ENCODE assay signal across 2 worm cellular contexts in genomic region chrX:1643442-1644096, ce11.
A peak's percentile ranks its signal among the peaks of the same experiment; 100 is the strongest.
TF ChIP-seq lines count a peak whose summit lies in the region.

No protein-coding gene starts in this region.

TF ChIP-seq in whole organism, L4 larva, 104 proteins besides CTCF, POLR2A, EP300 and RAD21:
- TF ChIP-seq unc-39 (tag; optimal IDR thresholded peaks at IDR 0.05; lab: Kevin White, UChicago) = no peak
- TF ChIP-seq daf-16 (GFP tag; optimal IDR thresholded peaks at IDR 0.05; lab: Kevin White, UChicago) = no peak
- peak; percentile 14 for TF ChIP-seq daf-16 (tag; optimal IDR thresholded peaks at IDR 0.05; lab: Kevin White, UChicago)
- TF ChIP-seq D1046.2 (GFP tag; IDR thresholded peaks at IDR 0.05; lab: Robert Waterston, UW) = no peak
- TF ChIP-seq lir-3 (tag; optimal IDR thresholded peaks at IDR 0.05; lab: Kevin White, UChicago) = no peak
- no peak for TF ChIP-seq dpl-1 (GFP tag; optimal IDR thresholded peaks at IDR 0.05; lab: Kevin White, UChicago)
- peak; percentile 1 for TF ChIP-seq lin-13 (GFP tag; optimal IDR thresholded peaks at IDR 0.05; lab: Kevin White, UChicago)
- TF ChIP-seq zfp-3 (GFP tag; conservative IDR thresholded peaks at IDR 0.05; lab: Robert Waterston, UW) = no peak
- peak in 1 of 2 experiments; percentile 98 for TF ChIP-seq unc-62 (GFP tag; optimal IDR thresholded peaks at IDR 0.05 in 1 of 2; lab: Kevin White, UChicago)
- TF ChIP-seq unc-62 (tag; optimal IDR thresholded peaks at IDR 0.05; lab: Kevin White, UChicago) = no peak
- TF ChIP-seq ces-1 (GFP tag; optimal IDR thresholded peaks at IDR 0.05; lab: Kevin White, UChicago) = no peak
- TF ChIP-seq F49E8.2 (tag; optimal IDR thresholded peaks at IDR 0.05; lab: Kevin White, UChicago; ENCODE audit: borderline replicate concordance) = peak; percentile 12
- TF ChIP-seq gei-8 (GFP tag; optimal IDR thresholded peaks at IDR 0.05; lab: Kevin White, UChicago) = no peak

TF ChIP-seq in whole organism, young adult, 124 proteins besides CTCF, POLR2A, EP300 and RAD21:
- no peak for TF ChIP-seq Y79H2A.3 (GFP tag; conservative IDR thresholded peaks at IDR 0.05; lab: Robert Waterston, UW)
- TF ChIP-seq efl-1 (GFP tag; optimal IDR thresholded peaks at IDR 0.05; lab: Kevin White, UChicago) = peak; percentile 29
- peak; percentile 34 for TF ChIP-seq snpc-1.1 (tag; optimal IDR thresholded peaks at IDR 0.05; lab: Kevin White, UChicago; ENCODE audit: insufficient read depth)
- peak; percentile 54 for TF ChIP-seq tbp1 (GFP tag; optimal IDR thresholded peaks at IDR 0.05; lab: Kevin White, UChicago)
- TF ChIP-seq hrde-1 (tag; optimal IDR thresholded peaks at IDR 0.05; lab: Kevin White, UChicago; ENCODE audit: borderline replicate concordance) = no peak
- TF ChIP-seq K12H6.12 (tag; optimal IDR thresholded peaks at IDR 0.05; lab: Kevin White, UChicago) = no peak
- TF ChIP-seq zfh-2 (GFP tag; conservative IDR thresholded peaks at IDR 0.05; lab: Robert Waterston, UW) = no peak
- no peak for TF ChIP-seq madf-8 (GFP tag; conservative IDR thresholded peaks at IDR 0.05; lab: Robert Waterston, UW)
- TF ChIP-seq snpc-3.4 (tag; optimal IDR thresholded peaks at IDR 0.05; lab: Kevin White, UChicago) = peak; percentile 56
- TF ChIP-seq him-1 (tag; optimal IDR thresholded peaks at IDR 0.05; lab: Kevin White, UChicago) = peak; percentile 91
- TF ChIP-seq ceh-40 (GFP tag; IDR thresholded peaks at IDR 0.05; lab: Robert Waterston, UW) = no peak
- no peak for TF ChIP-seq attf-6 (GFP tag; IDR thresholded peaks at IDR 0.05; lab: Robert Waterston, UW)
- TF ChIP-seq snpc-4 (GFP tag; optimal IDR thresholded peaks at IDR 0.05; lab: Kevin White, UChicago) = peak; percentile 56
- TF ChIP-seq snpc-4 (tag; optimal IDR thresholded peaks at IDR 0.05; lab: Kevin White, UChicago) = peak in 1 of 4 experiments; percentile 26
- peak; percentile 66 for TF ChIP-seq snpc-1.3 (tag; optimal IDR thresholded peaks at IDR 0.05; lab: Kevin White, UChicago; ENCODE audit: insufficient read depth)
- no peak for TF ChIP-seq ceh-91 (GFP tag; IDR thresholded peaks at IDR 0.05; lab: Robert Waterston, UW)
- TF ChIP-seq rpc-1 (optimal IDR thresholded peaks at IDR 0.05; lab: Kevin White, UChicago) = peak; percentile 75
- TF ChIP-seq rpc-1 (tag; optimal IDR thresholded peaks at IDR 0.05; lab: Kevin White, UChicago) = peak; percentile 87
- TF ChIP-seq ama-1 (optimal IDR thresholded peaks at IDR 0.05; lab: Kevin White, UChicago) = no peak
- peak in 1 of 2 experiments; percentile 47 for TF ChIP-seq ama-1 (GFP tag; optimal IDR thresholded peaks at IDR 0.05; lab: Kevin White, UChicago)
- peak; percentile 18 for TF ChIP-seq lsl-1 (GFP tag; optimal IDR thresholded peaks at IDR 0.05; lab: Kevin White, UChicago)
- no peak for TF ChIP-seq F33H1.4 (GFP tag; IDR thresholded peaks at IDR 0.05; lab: Robert Waterston, UW)
- no peak for TF ChIP-seq ceh-79 (tag; optimal IDR thresholded peaks at IDR 0.05; lab: Kevin White, UChicago)
- no peak for TF ChIP-seq ztf-18 (tag; optimal IDR thresholded peaks at IDR 0.05; lab: Kevin White, UChicago)
- no peak for TF ChIP-seq mxl-1 (tag; optimal IDR thresholded peaks at IDR 0.05; lab: Kevin White, UChicago)
- TF ChIP-seq B0261.1 (tag; optimal IDR thresholded peaks at IDR 0.05; lab: Kevin White, UChicago) = peak; percentile 46
- TF ChIP-seq lin-35 (GFP tag; optimal IDR thresholded peaks at IDR 0.05; lab: Kevin White, UChicago) = peak in 1 of 3 experiments; percentile 35
- TF ChIP-seq somi-1 (GFP tag; optimal IDR thresholded peaks at IDR 0.05; lab: Kevin White, UChicago) = peak; percentile 2

Comparison
In these comparisons a context has a peak if more than half of its experiments do, and no peak if none do; other contexts are left out.
1. Of the 7 proteins assayed by ChIP-seq in both whole organism, young adult and whole organism, L4 larva: peak only in whole organism, young adult: none; only in whole organism, L4 larva: F49E8.2; in both: none; in neither: 3; mixed calls (peak in some experiments, not most) for 3.